Worm (Caenorhabditis elegans) whole organism, L1 larva: Measurements from ENCODE around the gene daf-10.
A peak's percentile ranks its signal among the peaks of the same experiment; 100 is the strongest.

ENCODE experiments used
- C04F5.9 ChIP-seq: sonication (generic microtip); optimal IDR thresholded peaks from 2 replicates; lab custom pipeline; 2016; ENCODE audit warnings: missing genetic modification characterization, missing compliant biosample characterization
- C16A3.4 ChIP-seq: fragments of 150-350 bp; optimal IDR thresholded peaks from 2 replicates; lab custom pipeline; 2014; ENCODE audit warnings: missing biosample characterization, missing genetic modification characterization
- C34B4.2 ChIP-seq: sonication (generic microtip); optimal IDR thresholded peaks from 2 replicates; lab custom pipeline; 2017; ENCODE audit warnings: mild to moderate bottlenecking, missing genetic modification characterization, missing compliant biosample characterization
- F16B12.6 ChIP-seq: fragments of 150-350 bp; optimal IDR thresholded peaks from 2 replicates; lab custom pipeline; 2014; ENCODE audit warnings: missing biosample characterization, missing genetic modification characterization
- aly-2 ChIP-seq: fragments of 150-350 bp; optimal IDR thresholded peaks from 2 replicates; lab custom pipeline; 2014; ENCODE audit warnings: missing biosample characterization, missing genetic modification characterization
- ama-1 ChIP-seq: fragments of 150-350 bp; optimal IDR thresholded peaks from 2 replicates; lab custom pipeline; 2014
- blmp-1 ChIP-seq: fragments of 150-350 bp; optimal IDR thresholded peaks from 2 replicates; lab custom pipeline; 2014; ENCODE audit warnings: missing biosample characterization, missing genetic modification characterization
- ceh-63 ChIP-seq: fragments of 200-800 bp; sonication (Bioruptor generic); optimal IDR thresholded peaks from 2 replicates; lab custom pipeline; 2018; ENCODE audit warnings: mild to moderate bottlenecking, missing genetic modification characterization, missing compliant biosample characterization
- dsc-1 ChIP-seq: sonication (generic microtip); optimal IDR thresholded peaks from 2 replicates; lab custom pipeline; 2016; ENCODE audit warnings: mild to moderate bottlenecking, missing genetic modification characterization, missing compliant biosample characterization
- efl-1 ChIP-seq, 4 experiments: fragments of 150-350 bp; optimal IDR thresholded peaks in 3 of 4; peaks in 1 of 4; 1 replicate in 1 of 4; 2 replicates in 3 of 4; lab custom pipeline; 2014; ENCODE audit warnings: missing biosample characterization in 2 of 4, missing genetic modification characterization in 2 of 4, missing genetic modification reagents in 2 of 4
- elt-2 ChIP-seq: sonication (generic microtip); optimal IDR thresholded peaks from 2 replicates; lab custom pipeline; 2016; ENCODE audit warnings: missing genetic modification characterization, mild to moderate bottlenecking, inconsistent platforms, missing compliant biosample characterization, missing genetic modification reagents
- elt-3 ChIP-seq, 6 experiments: fragments of 150-350 bp in 1 of 6; sonication (generic microtip); optimal IDR thresholded peaks; 2 replicates each; lab custom pipeline; 2017 to 2018; ENCODE audit warnings: missing biosample characterization in 6 of 6, missing genetic modification characterization in 6 of 6, inconsistent platforms in 1 of 6
- ets-5 ChIP-seq: fragments of 200-800 bp; sonication (Bioruptor generic); IDR thresholded peaks from 2 replicates; pipeline ENCODE4 v1.3.6; 2022; ENCODE audit warnings: missing genetic modification characterization, missing compliant biosample characterization
- fkh-8 ChIP-seq: sonication (generic microtip); optimal IDR thresholded peaks from 2 replicates; lab custom pipeline; 2016; ENCODE audit warnings: mild to moderate bottlenecking, missing genetic modification characterization, missing compliant biosample characterization
- irx-1 ChIP-seq: sonication (generic microtip); optimal IDR thresholded peaks from 2 replicates; lab custom pipeline; 2016; ENCODE audit warnings: missing genetic modification characterization, missing compliant biosample characterization
- jun-1 ChIP-seq: fragments of 150-350 bp; optimal IDR thresholded peaks from 2 replicates; lab custom pipeline; 2014; ENCODE audit warnings: missing biosample characterization, missing genetic modification reagents, missing genetic modification characterization
- lin-14 ChIP-seq: fragments of 200-800 bp; sonication (Bioruptor generic); optimal IDR thresholded peaks from 2 replicates; lab custom pipeline; 2018; ENCODE audit warnings: mild to moderate bottlenecking, missing genetic modification characterization, moderate library complexity, missing compliant biosample characterization
- mef-2 ChIP-seq: fragments of 150-350 bp; optimal IDR thresholded peaks from 2 replicates; lab custom pipeline; 2014; ENCODE audit warnings: missing biosample characterization, missing genetic modification characterization
- nhr-20 ChIP-seq: sonication (generic microtip); optimal IDR thresholded peaks from 2 replicates; lab custom pipeline; 2016; ENCODE audit warnings: mild to moderate bottlenecking, missing genetic modification characterization, missing compliant biosample characterization
- nhr-237 ChIP-seq: fragments of 150-350 bp; optimal IDR thresholded peaks from 2 replicates; lab custom pipeline; 2014; ENCODE audit warnings: missing biosample characterization, missing genetic modification characterization
- nhr-71 ChIP-seq: sonication (generic microtip); optimal IDR thresholded peaks from 2 replicates; lab custom pipeline; 2016; ENCODE audit warnings: mild to moderate bottlenecking, missing genetic modification characterization, moderate library complexity, missing compliant biosample characterization
- nhr-76 ChIP-seq: sonication (generic microtip); optimal IDR thresholded peaks from 2 replicates; lab custom pipeline; 2017; ENCODE audit warnings: missing biosample characterization, missing genetic modification characterization
- nhr-90 ChIP-seq: sonication (generic microtip); optimal IDR thresholded peaks from 2 replicates; lab custom pipeline; 2016; ENCODE audit warnings: mild to moderate bottlenecking, missing genetic modification characterization, missing compliant biosample characterization; ENCODE audit not compliant: poor library complexity
- pag-3 ChIP-seq: sonication (generic microtip); optimal IDR thresholded peaks from 2 replicates; lab custom pipeline; 2017; ENCODE audit warnings: missing genetic modification characterization, mild to moderate bottlenecking, missing compliant biosample characterization, antibody characterized with exemption, borderline replicate concordance; ENCODE audit not compliant: insufficient read depth
- pqm-1 ChIP-seq: sonication (generic microtip); optimal IDR thresholded peaks from 3 replicates; lab custom pipeline; 2017; ENCODE audit warnings: missing biosample characterization, missing genetic modification characterization
- snu-23 ChIP-seq: sonication (generic microtip); optimal IDR thresholded peaks from 2 replicates; lab custom pipeline; 2016; ENCODE audit warnings: missing genetic modification characterization, missing compliant biosample characterization
- sox-4 ChIP-seq: sonication (generic microtip); optimal IDR thresholded peaks from 2 replicates; lab custom pipeline; 2016; ENCODE audit warnings: missing genetic modification characterization, missing compliant biosample characterization
- swsn-7 ChIP-seq: sonication (generic microtip); optimal IDR thresholded peaks from 2 replicates; lab custom pipeline; 2016; ENCODE audit warnings: missing genetic modification characterization, missing compliant biosample characterization
- tbx-2 ChIP-seq: sonication (generic microtip); optimal IDR thresholded peaks from 2 replicates; lab custom pipeline; 2016; ENCODE audit warnings: missing genetic modification characterization, missing compliant biosample characterization
- tlp-1 ChIP-seq: fragments of 150-350 bp; optimal IDR thresholded peaks from 2 replicates; lab custom pipeline; 2014; ENCODE audit warnings: missing biosample characterization, missing genetic modification characterization
- unc-130 ChIP-seq: fragments of 150-350 bp; optimal IDR thresholded peaks from 2 replicates; lab custom pipeline; 2017; ENCODE audit warnings: missing biosample characterization, missing genetic modification characterization, inconsistent platforms
- unc-30 ChIP-seq: sonication (generic microtip); optimal IDR thresholded peaks from 2 replicates; lab custom pipeline; 2017; ENCODE audit warnings: missing biosample characterization, missing genetic modification characterization
- unc-62 ChIP-seq: fragments of 150-350 bp; optimal IDR thresholded peaks from 2 replicates; lab custom pipeline; 2014; ENCODE audit warnings: missing biosample characterization, missing genetic modification reagents, missing genetic modification characterization
- unc-86 ChIP-seq: sonication (generic microtip); optimal IDR thresholded peaks from 2 replicates; lab custom pipeline; 2016; ENCODE audit warnings: missing genetic modification characterization, missing compliant biosample characterization
- vab-15 ChIP-seq: sonication (generic microtip); optimal IDR thresholded peaks from 2 replicates; lab custom pipeline; 2017; ENCODE audit warnings: missing genotype, mild to moderate bottlenecking, missing genetic modification characterization, missing compliant biosample characterization
- xbp-1 ChIP-seq: sonication (generic microtip); optimal IDR thresholded peaks from 2 replicates; lab custom pipeline; 2016; ENCODE audit warnings: missing genetic modification characterization, missing compliant biosample characterization
- zip-4 ChIP-seq: fragments of 200-800 bp; sonication (Bioruptor generic); optimal IDR thresholded peaks from 2 replicates; lab custom pipeline; 2018; ENCODE audit warnings: mild to moderate bottlenecking, missing genetic modification characterization, moderate library complexity, missing compliant biosample characterization

The daf-10 gene

ce11 chrIV:9117700-9118099, 28.3 kb downstream of the daf-10 start:
- TF ChIP-seq pag-3 (no peak), F16B12.6 (tag; lab: Kevin White, UChicago) (no peak), ets-5 (GFP tag; lab: Robert Waterston, UW) (no peak), fkh-8 (no peak), nhr-237 (tag; lab: Kevin White, UChicago) (no peak), sox-4 (tag; lab: Kevin White, UChicago) (no peak), C34B4.2 (tag; lab: Kevin White, UChicago) (no peak)

DNA sequence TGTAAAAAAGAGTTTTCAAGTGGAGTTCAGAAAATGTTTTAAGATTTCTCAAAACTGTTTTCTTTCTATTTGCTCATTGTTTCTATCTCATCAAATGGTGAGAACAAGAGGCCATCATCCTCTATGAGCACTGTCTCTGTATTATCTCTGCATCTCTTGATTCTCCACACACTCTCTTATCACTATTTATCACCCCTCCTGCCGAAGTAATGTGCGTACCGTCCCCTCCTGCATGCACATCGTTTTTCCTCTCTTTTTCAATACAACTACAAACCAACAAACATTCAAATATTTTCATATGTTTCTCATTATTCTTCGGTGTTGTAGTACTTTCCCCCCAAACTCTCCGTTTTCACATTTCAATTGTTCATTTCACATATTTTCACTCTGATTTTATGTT, 29.6 kb downstream of the daf-10 start:
- TF ChIP-seq ceh-63 (GFP tag; lab: Kevin White, UChicago) (no peak), zip-4 (GFP tag; lab: Kevin White, UChicago) (no peak), elt-2 (tag; lab: Kevin White, UChicago) (peak; percentile 46), unc-130 (tag; lab: Kevin White, UChicago) (no peak), unc-86 (tag; lab: Kevin White, UChicago) (no peak), efl-1 (optimal IDR thresholded peaks at IDR 0.05; lab: Kevin White, UChicago) (no peak), efl-1 (GFP tag; optimal IDR thresholded peaks at IDR 0.05 in 1 of 2; lab: Kevin White, UChicago) (peak in 1 of 2 experiments; percentile 46), fkh-8 (no peak), F16B12.6 (tag; lab: Kevin White, UChicago) (no peak), xbp-1 (tag; lab: Kevin White, UChicago) (no peak), tbx-2 (tag; lab: Kevin White, UChicago) (no peak), irx-1 (tag; lab: Kevin White, UChicago) (no peak), nhr-237 (tag; lab: Kevin White, UChicago) (no peak)

DNA sequence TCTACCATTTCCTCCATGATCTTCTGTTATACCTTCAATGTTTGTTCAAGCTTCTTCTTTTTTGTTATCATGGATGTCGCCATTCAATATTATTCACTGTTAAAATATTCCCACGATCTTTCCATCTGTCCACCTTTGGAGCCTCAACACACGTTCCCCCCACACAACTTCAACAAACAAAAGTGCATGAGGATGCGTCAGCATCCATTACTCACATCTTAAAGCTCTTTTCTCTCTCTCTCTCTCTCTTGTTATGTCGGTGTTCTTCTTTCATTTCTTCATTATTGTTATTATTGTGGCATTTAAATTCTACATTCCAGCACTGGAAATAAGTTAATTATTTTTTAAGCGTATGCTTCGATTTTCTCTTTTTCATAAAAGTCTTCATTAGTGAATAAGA, 31.9 kb downstream of the daf-10 start:
- TF ChIP-seq mef-2 (tag; lab: Kevin White, UChicago), result no peak
- TF ChIP-seq xbp-1 (tag; lab: Kevin White, UChicago), result no peak
- TF ChIP-seq ama-1, result no peak
- TF ChIP-seq unc-62 (GFP tag; lab: Kevin White, UChicago), result no peak
- TF ChIP-seq ets-5 (GFP tag; lab: Robert Waterston, UW), result no peak
- TF ChIP-seq C16A3.4 (tag; lab: Kevin White, UChicago), result no peak
- TF ChIP-seq snu-23 (GFP tag; lab: Kevin White, UChicago), result no peak
- TF ChIP-seq vab-15, result no peak
- TF ChIP-seq tbx-2 (tag; lab: Kevin White, UChicago), result no peak
- no peak for TF ChIP-seq nhr-90 (tag; lab: Kevin White, UChicago)
- no peak for TF ChIP-seq lin-14
- TF ChIP-seq tlp-1 (tag; lab: Kevin White, UChicago), result no peak

DNA sequence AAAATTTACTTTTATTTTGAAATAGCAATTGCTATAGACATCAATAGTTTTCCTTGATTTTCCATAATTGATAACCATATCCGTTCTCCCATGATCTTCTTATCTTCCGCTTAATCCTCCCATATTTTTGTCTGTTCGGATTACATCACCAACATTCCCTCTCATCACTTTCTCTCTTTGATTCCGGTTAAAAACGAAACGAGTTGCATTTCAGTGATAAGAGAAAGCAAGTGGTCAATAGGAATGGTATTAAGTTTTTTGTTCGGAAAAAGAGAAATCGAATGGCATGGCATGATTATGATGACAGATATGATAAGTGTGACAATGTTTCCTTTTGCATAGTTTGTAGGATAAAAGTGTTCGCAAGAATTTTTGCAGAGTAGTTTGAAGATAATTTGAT, 34.0 kb downstream of the daf-10 start:
- no peak for TF ChIP-seq nhr-71 (tag; lab: Kevin White, UChicago)
- TF ChIP-seq aly-2 (tag; lab: Kevin White, UChicago), result no peak
- TF ChIP-seq blmp-1 (tag; lab: Kevin White, UChicago), result peak; percentile 95
- TF ChIP-seq nhr-20 (tag; lab: Kevin White, UChicago), result no peak
- TF ChIP-seq unc-30 (tag; lab: Kevin White, UChicago), result no peak
- TF ChIP-seq jun-1 (tag; lab: Kevin White, UChicago), result peak; percentile 29
- peak; percentile 62 for TF ChIP-seq elt-2 (tag; lab: Kevin White, UChicago)

DNA sequence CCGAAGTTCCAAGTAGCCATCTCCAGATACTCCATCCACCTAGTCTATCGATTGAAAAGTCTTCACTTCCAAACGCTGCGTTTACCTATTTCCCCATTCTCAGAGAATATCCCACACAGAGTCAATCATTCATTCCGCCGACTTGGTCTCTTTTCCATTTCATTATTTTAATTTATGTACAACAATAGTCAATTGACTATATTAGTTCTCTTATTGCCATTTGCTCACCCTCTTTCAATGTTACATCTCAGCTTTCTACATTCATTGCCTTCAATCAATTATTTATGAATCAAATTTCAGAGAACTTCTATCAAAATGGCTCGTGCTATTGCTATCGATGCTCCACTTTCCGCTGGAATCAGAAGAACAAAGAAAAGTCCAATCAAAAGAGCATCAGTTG, 37.4 kb downstream of the daf-10 start, which contains the start of gene aly-1:
TSS of gene aly-1 (plus strand) at position 301 of the 400 bp plus-strand sequence.
- TF ChIP-seq blmp-1 (tag; lab: Kevin White, UChicago) (no peak), C04F5.9 (no peak), C16A3.4 (tag; lab: Kevin White, UChicago) (no peak), nhr-76 (tag; lab: Kevin White, UChicago) (no peak), swsn-7 (no peak), dsc-1 (no peak), pqm-1 (tag; lab: Kevin White, UChicago) (no peak), sox-4 (tag; lab: Kevin White, UChicago) (no peak), elt-3 (tag; optimal IDR thresholded peaks at IDR 0.05; lab: Kevin White, UChicago) (no peak)
